Fruit fly (Drosophila melanogaster) whole organism, embryonic: Measurements from ENCODE around the gene CG14883.

Source experiments
- Atf-2 ChIP-seq: fragments of 200-800 bp; sonication (Bioruptor generic); optimal IDR thresholded peaks from 2 replicates; lab custom pipeline; 2016; ENCODE audit warnings: missing biosample characterization, missing genetic modification characterization
- Bteb2 ChIP-seq: fragments of 200-800 bp; sonication (Bioruptor generic); optimal IDR thresholded peaks from 2 replicates; lab custom pipeline; 2016; ENCODE audit warnings: missing biosample characterization, missing genetic modification characterization
- CG1024 ChIP-seq: fragments of 200-800 bp; sonication (Bioruptor generic); IDR thresholded peaks from 2 replicates; pipeline ENCODE4 v1.3.6; 2022; ENCODE audit warnings: missing biosample characterization, missing genetic modification characterization
- CG12299 ChIP-seq: fragments of 200-800 bp; sonication (Bioruptor generic); optimal IDR thresholded peaks from 2 replicates; lab custom pipeline; 2018; ENCODE audit warnings: missing biosample characterization, mild to moderate bottlenecking, missing genetic modification characterization
- CG12391 ChIP-seq: fragments of 200-800 bp; sonication (Bioruptor generic); optimal IDR thresholded peaks from 3 replicates; lab custom pipeline; 2018; ENCODE audit warnings: missing biosample characterization, mild to moderate bottlenecking, missing genetic modification characterization, moderate library complexity
- CG13296 ChIP-seq: fragments of 200-800 bp; sonication (Bioruptor generic); optimal IDR thresholded peaks from 3 replicates; lab custom pipeline; 2018; ENCODE audit warnings: missing biosample characterization, mild to moderate bottlenecking, missing genetic modification characterization
- CG14860 ChIP-seq: fragments of 200-800 bp; sonication (Bioruptor generic); IDR thresholded peaks from 3 replicates; pipeline ENCODE4 v1.3.6; 2022; ENCODE audit warnings: missing biosample characterization, missing genetic modification characterization; ENCODE audit not compliant: partially characterized antibody
- CG1647 ChIP-seq: fragments of 200-800 bp; sonication (Bioruptor generic); optimal IDR thresholded peaks from 3 replicates; lab custom pipeline; 2016; ENCODE audit warnings: missing biosample characterization, missing genetic modification characterization
- CG16779 ChIP-seq: fragments of 200-800 bp; sonication (Bioruptor generic); IDR thresholded peaks from 2 replicates; pipeline ENCODE4 v1.3.6; 2022; ENCODE audit warnings: missing biosample characterization, missing genetic modification characterization
- CG2116 ChIP-seq: fragments of 200-800 bp; sonication (Bioruptor generic); optimal IDR thresholded peaks from 3 replicates; lab custom pipeline; 2018; ENCODE audit warnings: missing biosample characterization, mild to moderate bottlenecking, missing genetic modification characterization
- CG32767 ChIP-seq: fragments of 200-800 bp; sonication (Bioruptor generic); IDR thresholded peaks from 2 replicates; pipeline ENCODE4 v1.3.6; 2022; ENCODE audit warnings: missing biosample characterization, missing genetic modification characterization
- CG34422 ChIP-seq: fragments of 200-800 bp; sonication (Bioruptor generic); IDR thresholded peaks from 3 replicates; pipeline ENCODE4 v1.3.6; 2022; ENCODE audit warnings: missing biosample characterization, missing genetic modification characterization
- CG3726 ChIP-seq: fragments of 200-800 bp; sonication (Bioruptor generic); IDR thresholded peaks from 3 replicates; pipeline ENCODE4, ENCODE4 v1.3.6; 2022; ENCODE audit warnings: missing biosample characterization, missing genetic modification characterization
- CG3838 ChIP-seq: fragments of 200-800 bp; sonication (Bioruptor generic); optimal IDR thresholded peaks from 3 replicates; lab custom pipeline; 2016; ENCODE audit warnings: missing biosample characterization, missing genetic modification characterization
- CG3995 ChIP-seq: fragments of 200-800 bp; sonication (Bioruptor generic); optimal IDR thresholded peaks from 3 replicates; lab custom pipeline; 2016; ENCODE audit warnings: missing biosample characterization, missing genetic modification characterization
- CG6272 ChIP-seq: fragments of 200-800 bp; sonication (Bioruptor generic); IDR thresholded peaks from 2 replicates; pipeline ENCODE4 v1.3.6; 2022; ENCODE audit warnings: missing biosample characterization, missing genetic modification characterization
- CG7372 ChIP-seq: fragments of 200-800 bp; sonication (Bioruptor generic); IDR thresholded peaks from 2 replicates; pipeline ENCODE4 v1.3.6; 2022; ENCODE audit warnings: missing biosample characterization, missing genetic modification characterization
- CG7839 ChIP-seq: fragments of 200-800 bp; sonication (Bioruptor generic); optimal IDR thresholded peaks from 3 replicates; lab custom pipeline; 2018; ENCODE audit warnings: missing biosample characterization, mild to moderate bottlenecking, missing genetic modification characterization, moderate library complexity
- CG9215 ChIP-seq: fragments of 200-800 bp; sonication (Bioruptor generic); IDR thresholded peaks from 2 replicates; pipeline ENCODE4 v1.3.6; 2022; ENCODE audit warnings: missing biosample characterization, missing genetic modification characterization
- CG9797 ChIP-seq: fragments of 200-800 bp; sonication (Bioruptor generic); optimal IDR thresholded peaks from 3 replicates; lab custom pipeline; 2018; ENCODE audit warnings: missing biosample characterization, mild to moderate bottlenecking, missing genetic modification characterization
- CG9932 ChIP-seq: fragments of 200-800 bp; sonication (Bioruptor generic); IDR thresholded peaks from 2 replicates; pipeline ENCODE4 v1.3.6; 2022; ENCODE audit warnings: missing biosample characterization, missing genetic modification characterization
- Camta ChIP-seq: fragments of 200-800 bp; sonication (Bioruptor generic); optimal IDR thresholded peaks from 2 replicates; lab custom pipeline; 2016; ENCODE audit warnings: missing biosample characterization, missing genetic modification characterization
- Dad ChIP-seq: fragments of 200-800 bp; sonication (Bioruptor generic); optimal IDR thresholded peaks from 3 replicates; lab custom pipeline; 2016; ENCODE audit warnings: missing biosample characterization, missing genetic modification characterization
- Dip3 ChIP-seq: fragments of 200-800 bp; sonication (Bioruptor generic); optimal IDR thresholded peaks from 3 replicates; lab custom pipeline; 2016; ENCODE audit warnings: missing biosample characterization, missing genetic modification characterization
- Doc2 ChIP-seq: fragments of 200-800 bp; sonication (Bioruptor generic); IDR thresholded peaks from 2 replicates; pipeline ENCODE4 v1.3.6; 2022; ENCODE audit warnings: missing biosample characterization, missing genetic modification characterization
- Dp ChIP-seq: fragments of 200-800 bp; sonication (Bioruptor generic); optimal IDR thresholded peaks from 2 replicates; lab custom pipeline; 2018; ENCODE audit warnings: missing biosample characterization, mild to moderate bottlenecking, missing genetic modification characterization, moderate library complexity
- ERR ChIP-seq: fragments of 200-800 bp; sonication (Bioruptor generic); optimal IDR thresholded peaks from 2 replicates; lab custom pipeline; 2016; ENCODE audit warnings: missing biosample characterization, missing genetic modification characterization
- H15 ChIP-seq: fragments of 200-800 bp; sonication (Bioruptor generic); IDR thresholded peaks from 3 replicates; pipeline ENCODE4 v1.3.6; 2022; ENCODE audit warnings: missing biosample characterization, missing genetic modification characterization
- Hey ChIP-seq: fragments of 200-800 bp; sonication (Bioruptor generic); optimal IDR thresholded peaks from 3 replicates; lab custom pipeline; 2018; ENCODE audit warnings: missing biosample characterization, mild to moderate bottlenecking, missing genetic modification characterization
- Jarid2 ChIP-seq: fragments of 200-800 bp; sonication (Bioruptor generic); optimal IDR thresholded peaks from 3 replicates; lab custom pipeline; 2017; ENCODE audit warnings: mild to moderate bottlenecking, missing biosample characterization, missing genetic modification reagents, missing genetic modification characterization
- Kr ChIP-seq: fragments of 200-800 bp; sonication (Bioruptor generic); optimal IDR thresholded peaks from 2 replicates; lab custom pipeline; 2017; ENCODE audit warnings: missing biosample characterization, mild to moderate bottlenecking, missing genetic modification characterization
- Sry-δ ChIP-seq: fragments of 200-800 bp; sonication (Bioruptor generic); optimal IDR thresholded peaks from 2 replicates; lab custom pipeline; 2016; ENCODE audit warnings: missing biosample characterization, missing genetic modification characterization
- Trl ChIP-seq, 3 experiments: fragments of >200 bp in 2 of 3; fragments of 200-800 bp in 1 of 3; sonication (Bioruptor generic) in 1 of 3; optimal IDR thresholded peaks; 2 replicates in 1 of 3; 3 replicates in 2 of 3; lab custom pipeline; 2016 to 2017; ENCODE audit warnings: missing biosample characterization in 1 of 3, missing genetic modification characterization in 1 of 3
- Vsx1 ChIP-seq: fragments of 200-800 bp; sonication (Bioruptor generic); optimal IDR thresholded peaks from 2 replicates; lab custom pipeline; 2017; ENCODE audit warnings: missing biosample characterization, mild to moderate bottlenecking, missing genetic modification characterization, missing genetic modification reagents
- ab ChIP-seq: fragments of 200-800 bp; sonication (Bioruptor generic); optimal IDR thresholded peaks from 2 replicates; lab custom pipeline; 2016; ENCODE audit warnings: missing biosample characterization, missing genetic modification characterization
- amos ChIP-seq: fragments of 200-800 bp; sonication (Bioruptor generic); IDR thresholded peaks from 2 replicates; pipeline ENCODE4 v1.3.6; 2022; ENCODE audit warnings: missing biosample characterization, missing genetic modification characterization; ENCODE audit not compliant: partially characterized antibody
- bowl ChIP-seq: fragments of 200-800 bp; sonication (Bioruptor generic); IDR thresholded peaks from 2 replicates; pipeline ENCODE4 v1.3.6; 2022; ENCODE audit warnings: missing biosample characterization, missing genetic modification characterization
- btn ChIP-seq: fragments of 200-800 bp; sonication (Bioruptor generic); optimal IDR thresholded peaks from 2 replicates; lab custom pipeline; 2016; ENCODE audit warnings: missing biosample characterization, missing genetic modification characterization
- inv ChIP-seq: fragments of 200-800 bp; sonication (Bioruptor generic); IDR thresholded peaks from 2 replicates; pipeline ENCODE4 v1.3.6; 2022; ENCODE audit warnings: missing biosample characterization, missing genetic modification characterization; ENCODE audit not compliant: partially characterized antibody
- jing ChIP-seq: fragments of 200-800 bp; sonication (Bioruptor generic); optimal IDR thresholded peaks from 2 replicates; lab custom pipeline; 2018; ENCODE audit warnings: missing biosample characterization, mild to moderate bottlenecking, missing genetic modification characterization
- mirr ChIP-seq: fragments of 200-800 bp; sonication (Bioruptor generic); optimal IDR thresholded peaks from 3 replicates; lab custom pipeline; 2018; ENCODE audit warnings: missing biosample characterization, mild to moderate bottlenecking, missing genetic modification characterization
- pnt ChIP-seq: fragments of 200-800 bp; sonication (Bioruptor generic); optimal IDR thresholded peaks from 3 replicates; lab custom pipeline; 2016; ENCODE audit warnings: missing biosample characterization, missing genetic modification characterization
- row ChIP-seq: fragments of 200-800 bp; sonication (Bioruptor generic); IDR thresholded peaks from 3 replicates; pipeline ENCODE4 v1.3.6; 2022; ENCODE audit warnings: missing biosample characterization, missing genetic modification characterization
- sob ChIP-seq: fragments of 200-800 bp; sonication (Bioruptor generic); IDR thresholded peaks from 2 replicates; pipeline ENCODE4 v1.3.6; 2022; ENCODE audit warnings: missing biosample characterization, missing genetic modification characterization
- ttk ChIP-seq: fragments of 200-800 bp; sonication (Bioruptor generic); IDR thresholded peaks from 2 replicates; pipeline ENCODE4 v2.1.2; 2022; ENCODE audit warnings: missing biosample characterization, missing genetic modification characterization
- unpg ChIP-seq: fragments of 200-800 bp; sonication (Bioruptor generic); optimal IDR thresholded peaks from 3 replicates; lab custom pipeline; 2018; ENCODE audit warnings: missing biosample characterization, mild to moderate bottlenecking, missing genetic modification characterization, moderate library complexity
- vvl ChIP-seq: fragments of 200-800 bp; sonication (Bioruptor generic); IDR thresholded peaks from 2 replicates; pipeline ENCODE4 v1.3.6; 2022; ENCODE audit warnings: missing biosample characterization, missing genetic modification characterization
- wek ChIP-seq: fragments of 200-800 bp; sonication (Bioruptor generic); optimal IDR thresholded peaks from 3 replicates; lab custom pipeline; 2018; ENCODE audit warnings: missing biosample characterization, mild to moderate bottlenecking, missing genetic modification characterization, moderate library complexity
- zfh1 ChIP-seq: fragments of 200-800 bp; sonication (Bioruptor generic); IDR thresholded peaks from 3 replicates; pipeline ENCODE4 v1.3.6; 2022; ENCODE audit warnings: missing biosample characterization, missing genetic modification characterization

Gene CG14883

dm6 chr3R:16448378-16449134 lies 7.3 kb upstream of the CG14883 start:
- TF ChIP-seq row (GFP tag; lab: Robert Waterston, UW): peak; percentile 50
- TF ChIP-seq amos (GFP tag; lab: Robert Waterston, UW): no peak
- TF ChIP-seq Sry-δ (GFP tag; lab: Kevin White, UChicago): no peak
- TF ChIP-seq unpg (GFP tag; lab: Kevin White, UChicago): peak; percentile 90
- TF ChIP-seq Jarid2: no peak
- TF ChIP-seq btn: no peak
- peak; percentile 80 for TF ChIP-seq vvl (GFP tag; lab: Robert Waterston, UW)
- peak; percentile 52 for TF ChIP-seq CG7839 (tag; lab: Kevin White, UChicago)
- TF ChIP-seq Vsx1: peak; percentile 65
- TF ChIP-seq Atf-2 (GFP tag; lab: Kevin White, UChicago): peak; percentile 40
- TF ChIP-seq CG3726: peak; percentile 77; the same call in 2 of the 3 replicates
- TF ChIP-seq CG32767 (GFP tag; lab: Robert Waterston, UW): peak; percentile 68
- TF ChIP-seq sob (GFP tag; lab: Robert Waterston, UW): peak; percentile 66
- TF ChIP-seq CG16779 (GFP tag; lab: Robert Waterston, UW): 0 out of 2 replicates have a peak, but pooled peaks have one; percentile 20
- TF ChIP-seq Camta (GFP tag; lab: Kevin White, UChicago): peak; percentile 7
- peak; percentile 81 for TF ChIP-seq jing (GFP tag; lab: Kevin White, UChicago)
- TF ChIP-seq CG9215 (GFP tag; lab: Robert Waterston, UW): no peak; the same call in 1 of the 2 replicates
- TF ChIP-seq CG9932 (GFP tag; lab: Robert Waterston, UW): peak; percentile 29; the same call in 1 of the 2 replicates
- peak; percentile 75 for TF ChIP-seq wek (GFP tag; lab: Kevin White, UChicago)
- TF ChIP-seq CG1024: peak; percentile 78
- no peak for TF ChIP-seq CG13296 (GFP tag; lab: Kevin White, UChicago)
- TF ChIP-seq inv (GFP tag; lab: Robert Waterston, UW): no peak
- no peak for TF ChIP-seq Kr (GFP tag; lab: Kevin White, UChicago)
- peak; percentile 73 for TF ChIP-seq ttk (GFP tag; lab: Robert Waterston, UW)
- peak; percentile 17; the same call in 2 of the 3 replicates for TF ChIP-seq CG34422 (GFP tag; lab: Robert Waterston, UW)
- TF ChIP-seq ab (GFP tag; lab: Kevin White, UChicago): no peak
- no peak for TF ChIP-seq CG2116 (GFP tag; lab: Kevin White, UChicago)
- TF ChIP-seq CG14860 (GFP tag; lab: Robert Waterston, UW): no peak
- TF ChIP-seq bowl (GFP tag; lab: Robert Waterston, UW): peak; percentile 27; the same call in 1 of the 2 replicates
- TF ChIP-seq pnt (GFP tag; lab: Kevin White, UChicago): peak; percentile 82
- peak; percentile 74 for TF ChIP-seq CG6272 (GFP tag; lab: Robert Waterston, UW)
- no peak for TF ChIP-seq CG9797 (GFP tag; lab: Kevin White, UChicago)
- no peak for TF ChIP-seq Dp
- TF ChIP-seq CG1647 (GFP tag; lab: Kevin White, UChicago): peak; percentile 32
- TF ChIP-seq zfh1 (GFP tag; lab: Robert Waterston, UW): peak; percentile 90
- TF ChIP-seq CG3995 (GFP tag; lab: Kevin White, UChicago): peak; percentile 49
- TF ChIP-seq mirr (GFP tag; lab: Kevin White, UChicago): peak; percentile 20
- peak; percentile 54 for TF ChIP-seq CG12299 (tag; lab: Kevin White, UChicago)
- no peak for TF ChIP-seq Hey (tag; lab: Kevin White, UChicago)
- peak; percentile 46 for TF ChIP-seq ERR (GFP tag; lab: Kevin White, UChicago)
- peak; percentile 30 for TF ChIP-seq Dad (GFP tag; lab: Kevin White, UChicago)
- peak; percentile 71; the same call in 1 of the 2 replicates for TF ChIP-seq CG7372 (GFP tag; lab: Robert Waterston, UW)
- no peak for TF ChIP-seq Trl (optimal IDR thresholded peaks at IDR 0.05; lab: Kevin White, UChicago)
- peak; percentile 34 for TF ChIP-seq Trl (GFP tag; optimal IDR thresholded peaks at IDR 0.05; lab: Kevin White, UChicago)
- peak; percentile 64 for TF ChIP-seq CG12391
- peak; percentile 51 for TF ChIP-seq Bteb2 (GFP tag; lab: Kevin White, UChicago)
- TF ChIP-seq Dip3 (GFP tag; lab: Kevin White, UChicago): peak; percentile 70
- TF ChIP-seq H15: peak; percentile 88
- TF ChIP-seq CG3838 (GFP tag; lab: Kevin White, UChicago): no peak
- no peak for TF ChIP-seq Doc2
